Worm (Caenorhabditis elegans) whole organism, L2 larva: ENCODE results near the gene oef-1.

Experiments
- elt-1 ChIP-seq: fragments of 150-350 bp; optimal IDR thresholded peaks from 2 replicates; lab custom pipeline; 2014; ENCODE audit warnings: missing biosample characterization, missing genetic modification characterization
- mab-5 ChIP-seq: fragments of 150-350 bp; optimal IDR thresholded peaks from 2 replicates; lab custom pipeline; 2014; ENCODE audit warnings: missing biosample characterization, missing genetic modification characterization
- mdl-1 ChIP-seq, 2 experiments: fragments of 150-350 bp in 1 of 2; sonication (generic microtip) in 1 of 2; optimal IDR thresholded peaks; 2 replicates each; lab custom pipeline; 2017; ENCODE audit warnings: missing biosample characterization in 2 of 2, missing genetic modification characterization in 2 of 2

DNA sequence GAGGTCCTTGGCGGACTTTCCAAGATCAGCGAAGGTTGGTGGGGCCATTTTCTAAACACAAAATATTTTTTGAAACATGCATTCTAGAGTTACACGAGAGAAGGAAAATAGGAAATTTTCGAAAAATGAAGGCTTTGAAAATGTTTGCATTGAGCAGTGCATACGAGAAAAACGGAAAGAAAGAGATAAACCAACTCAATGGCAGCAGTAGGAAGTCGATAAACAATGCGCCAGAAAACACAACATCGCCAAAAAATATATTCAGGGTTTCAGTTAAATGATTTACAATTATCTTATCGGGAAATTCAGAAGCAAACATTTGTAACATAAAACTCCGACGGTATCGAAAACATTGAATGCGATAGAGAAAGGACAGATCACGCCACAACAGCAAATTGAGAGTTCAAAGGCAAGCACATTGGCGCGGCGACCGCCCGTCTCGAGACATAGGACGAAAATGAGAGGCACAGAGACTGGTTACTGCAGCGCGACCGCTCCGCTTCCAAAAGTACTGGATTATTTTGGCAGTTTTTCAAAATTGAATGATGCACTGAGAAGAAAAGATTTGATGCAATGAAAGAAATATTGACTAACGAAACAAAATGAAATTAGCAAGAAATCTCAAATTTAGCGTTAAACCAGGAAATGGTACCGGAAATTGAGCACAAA lies 40.2 kb upstream of the oef-1 start, which contains the start of the genes vdac-1 and R05G6.5:
- TF ChIP-seq elt-1 (tag; lab: Kevin White, UChicago) = no peak
- no peak for TF ChIP-seq mab-5 (tag; lab: Kevin White, UChicago)
- peak; percentile 16 to 61 for TF ChIP-seq mdl-1 (tag; optimal IDR thresholded peaks at IDR 0.05; lab: Kevin White, UChicago)
